Fruit fly (Drosophila melanogaster) whole organism, wandering third instar larva: Measurements from ENCODE around the gene Plp.

Experiments
- Abd-B ChIP-seq: fragments of >200 bp; optimal IDR thresholded peaks from 2 replicates; lab custom pipeline; 2017; ENCODE audit warnings: missing biosample characterization, missing genetic modification characterization
- CG32264 ChIP-seq: fragments of 200-800 bp; sonication (Bioruptor generic); optimal IDR thresholded peaks from 2 replicates; lab custom pipeline; 2016; ENCODE audit warnings: missing biosample characterization, missing genetic modification characterization
- CG9705 ChIP-seq: fragments of 200-800 bp; sonication (Bioruptor generic); optimal IDR thresholded peaks from 2 replicates; lab custom pipeline; 2018; ENCODE audit warnings: missing biosample characterization, mild to moderate bottlenecking, missing genetic modification characterization
- CrebA ChIP-seq: fragments of 200-800 bp; sonication (Bioruptor generic); optimal IDR thresholded peaks from 2 replicates; lab custom pipeline; 2016; ENCODE audit warnings: missing biosample characterization, mild to moderate bottlenecking, missing genetic modification characterization, borderline replicate concordance
- Dfd ChIP-seq: fragments of >200 bp; optimal IDR thresholded peaks from 2 replicates; lab custom pipeline; 2017; ENCODE audit warnings: missing biosample characterization, missing genetic modification characterization
- Dif ChIP-seq: fragments of 200-275, 200-300 bp; sonication (Bioruptor generic); optimal IDR thresholded peaks from 2 replicates; lab custom pipeline; 2018; ENCODE audit warnings: missing biosample characterization, missing genetic modification characterization; ENCODE audit not compliant: partially characterized antibody
- GATAd ChIP-seq: sonication (Bioruptor generic); optimal IDR thresholded peaks from 2 replicates; lab custom pipeline; 2016; ENCODE audit warnings: missing biosample characterization, missing genetic modification characterization
- HLH106 ChIP-seq: fragments of 200-800 bp; optimal IDR thresholded peaks from 3 replicates; lab custom pipeline; 2019; ENCODE audit warnings: missing biosample characterization, mild to moderate bottlenecking, missing genetic modification characterization, moderate library complexity
- Hnf4 ChIP-seq: fragments of 200-800 bp; sonication (Bioruptor generic); optimal IDR thresholded peaks from 2 replicates; lab custom pipeline; 2016; ENCODE audit warnings: missing biosample characterization, mild to moderate bottlenecking, missing genetic modification characterization
- Hr78 ChIP-seq: fragments of >200 bp; optimal IDR thresholded peaks from 2 replicates; lab custom pipeline; 2017; ENCODE audit warnings: missing biosample characterization, missing genetic modification characterization
- Jra ChIP-seq: sonication (Bioruptor generic); optimal IDR thresholded peaks from 2 replicates; lab custom pipeline; 2016; ENCODE audit warnings: missing biosample characterization, missing genetic modification characterization
- Mio ChIP-seq: sonication (Bioruptor generic); optimal IDR thresholded peaks from 2 replicates; lab custom pipeline; 2016; ENCODE audit warnings: missing biosample characterization, missing genetic modification characterization
- Myc ChIP-seq: fragments of >200 bp; optimal IDR thresholded peaks from 2 replicates; lab custom pipeline; 2017
- N ChIP-seq: fragments of >200 bp; optimal IDR thresholded peaks from 2 replicates; lab custom pipeline; 2018; ENCODE audit warnings: missing biosample characterization, missing external identifiers, missing genetic modification characterization
- OdsH ChIP-seq: fragments of 200-800 bp; sonication (Bioruptor generic); optimal IDR thresholded peaks from 2 replicates; lab custom pipeline; 2016; ENCODE audit warnings: missing biosample characterization, mild to moderate bottlenecking, missing genetic modification characterization
- Rel ChIP-seq, 2 experiments: fragments of 200-800 bp; sonication (Bioruptor generic) in 1 of 2; optimal IDR thresholded peaks; 2 replicates in 1 of 2; 3 replicates in 1 of 2; lab custom pipeline; 2016 to 2019; ENCODE audit warnings: mild to moderate bottlenecking in 2 of 2, missing biosample characterization in 2 of 2, missing genetic modification characterization in 2 of 2, moderate library complexity in 1 of 2
- Sp1 ChIP-seq: fragments of 200-800 bp; sonication (Bioruptor generic); optimal IDR thresholded peaks from 3 replicates; lab custom pipeline; 2019; ENCODE audit warnings: missing biosample characterization, mild to moderate bottlenecking, missing genetic modification characterization, moderate library complexity
- br ChIP-seq: fragments of 200-800 bp; sonication (Bioruptor generic); optimal IDR thresholded peaks from 2 replicates; lab custom pipeline; 2016; ENCODE audit warnings: missing biosample characterization, missing genetic modification characterization
- brk ChIP-seq: fragments of 200-800 bp; sonication (Bioruptor generic); optimal IDR thresholded peaks from 2 replicates; lab custom pipeline; 2016; ENCODE audit warnings: missing biosample characterization, mild to moderate bottlenecking, missing genetic modification characterization
- dl ChIP-seq, 2 experiments: fragments of 175-275, 200-275 bp in 1 of 2; fragments of 200-275 bp in 1 of 2; sonication (Bioruptor generic); optimal IDR thresholded peaks; lab custom pipeline; 2018; ENCODE audit warnings: mild to moderate bottlenecking in 2 of 2, missing biosample characterization in 2 of 2, missing genetic modification characterization in 2 of 2, moderate library complexity in 2 of 2; ENCODE audit not compliant: partially characterized antibody in 2 of 2, insufficient read depth in 1 of 2
- dmrt93B ChIP-seq: fragments of 200-800 bp; sonication (Bioruptor generic); optimal IDR thresholded peaks from 2 replicates; lab custom pipeline; 2018; ENCODE audit warnings: missing biosample characterization, mild to moderate bottlenecking, missing genetic modification characterization
- dsf ChIP-seq: sonication (Bioruptor generic); optimal IDR thresholded peaks from 2 replicates; lab custom pipeline; 2016; ENCODE audit warnings: missing biosample characterization, missing genetic modification characterization, borderline replicate concordance
- ey ChIP-seq: fragments of 200-800 bp; sonication (Bioruptor generic); optimal IDR thresholded peaks from 2 replicates; lab custom pipeline; 2016; ENCODE audit warnings: missing biosample characterization, missing genetic modification characterization
- foxo ChIP-seq, 2 experiments: fragments of 200-800 bp; sonication (Bioruptor generic); optimal IDR thresholded peaks; 2 replicates in 1 of 2; 3 replicates in 1 of 2; lab custom pipeline; 2016 to 2017; ENCODE audit warnings: missing biosample characterization in 2 of 2, missing genetic modification characterization in 2 of 2
- fru ChIP-seq: fragments of 200-800 bp; sonication (Bioruptor generic); optimal IDR thresholded peaks from 3 replicates; lab custom pipeline; 2016; ENCODE audit warnings: missing biosample characterization, mild to moderate bottlenecking, missing genetic modification characterization
- h ChIP-seq: fragments of 200-800 bp; sonication (Bioruptor generic); optimal IDR thresholded peaks from 3 replicates; lab custom pipeline; 2016; ENCODE audit warnings: missing biosample characterization, mild to moderate bottlenecking, missing genetic modification characterization
- lola ChIP-seq: fragments of >200 bp; optimal IDR thresholded peaks from 2 replicates; lab custom pipeline; 2017; ENCODE audit warnings: missing biosample characterization, missing genetic modification characterization
- pan ChIP-seq: fragments of >200 bp; optimal IDR thresholded peaks from 2 replicates; lab custom pipeline; 2017
- psq ChIP-seq: fragments of 200-800 bp; sonication (Bioruptor generic); optimal IDR thresholded peaks from 3 replicates; lab custom pipeline; 2017; ENCODE audit warnings: missing biosample characterization, mild to moderate bottlenecking, missing genetic modification characterization, moderate library complexity
- rgr ChIP-seq: fragments of 200-800 bp; sonication (Bioruptor generic); optimal IDR thresholded peaks from 3 replicates; lab custom pipeline; 2016; ENCODE audit warnings: missing biosample characterization, mild to moderate bottlenecking, missing genetic modification characterization
- sage ChIP-seq: fragments of 200-800 bp; sonication (Bioruptor generic); optimal IDR thresholded peaks from 2 replicates; lab custom pipeline; 2016; ENCODE audit warnings: missing biosample characterization, mild to moderate bottlenecking, missing genetic modification characterization
- sv ChIP-seq: fragments of 200-800 bp; sonication (Bioruptor generic); optimal IDR thresholded peaks from 3 replicates; lab custom pipeline; 2016; ENCODE audit warnings: missing biosample characterization, missing genetic modification characterization
- tai ChIP-seq: sonication (Bioruptor generic); optimal IDR thresholded peaks from 2 replicates; lab custom pipeline; 2016; ENCODE audit warnings: missing biosample characterization, missing genetic modification characterization
- usp ChIP-seq: fragments of >200 bp; optimal IDR thresholded peaks from 2 replicates; lab custom pipeline; 2017; ENCODE audit warnings: missing biosample characterization, missing genetic modification characterization
- woc ChIP-seq: sonication (Bioruptor generic); optimal IDR thresholded peaks from 2 replicates; lab custom pipeline; 2016; ENCODE audit warnings: missing biosample characterization, mild to moderate bottlenecking, missing genetic modification characterization

The Plp gene

dm6 chr3L:15103988-15104848, 9.7 kb upstream of the Plp start:
- TF ChIP-seq CG32264 (no peak), Rel (GFP tag; optimal IDR thresholded peaks at IDR 0.05; lab: Kevin White, UChicago) (peak; percentile 55), Rel (tag; optimal IDR thresholded peaks at IDR 0.05; lab: Kevin White, UChicago) (no peak), dmrt93B (GFP tag; lab: Kevin White, UChicago) (no peak), N (GFP tag; lab: Kevin White, UChicago) (peak; percentile 22), HLH106 (tag; lab: Kevin White, UChicago) (peak; percentile 53), Myc (lab: Kevin White, UChicago) (no peak), woc (GFP tag; lab: Kevin White, UChicago) (no peak), GATAd (no peak), Dfd (no peak), dsf (GFP tag; lab: Kevin White, UChicago) (no peak), psq (GFP tag; lab: Kevin White, UChicago) (peak; percentile 95), Sp1 (peak; percentile 3), tai (GFP tag; lab: Kevin White, UChicago) (no peak), Jra (peak; percentile 21), Hr78 (GFP tag; lab: Kevin White, UChicago) (peak; percentile 0), brk (GFP tag; lab: Kevin White, UChicago) (peak; percentile 52), fru (GFP tag; lab: Kevin White, UChicago) (peak; percentile 34), Dif (GFP tag; lab: Kevin White, UChicago) (peak; percentile 37), dl (GFP tag; optimal IDR thresholded peaks at IDR 0.05; lab: Kevin White, UChicago; ENCODE audit: insufficient read depth in 1 of 2, partially characterized antibody in 2 of 2) (peak in 1 of 2 experiments; percentile 72), rgr (GFP tag; lab: Kevin White, UChicago) (no peak), h (GFP tag; lab: Kevin White, UChicago) (peak; percentile 57), sv (GFP tag; lab: Kevin White, UChicago) (no peak)

dm6 chr3L:15102669-15103309, 8.3 kb upstream of the Plp start:
- TF ChIP-seq CG9705 = no peak
- no peak for TF ChIP-seq dsf (GFP tag; lab: Kevin White, UChicago)
- peak; percentile 17 for TF ChIP-seq psq (GFP tag; lab: Kevin White, UChicago)
- TF ChIP-seq CrebA (GFP tag; lab: Kevin White, UChicago) = no peak
- no peak for TF ChIP-seq Hnf4 (GFP tag; lab: Kevin White, UChicago)
- no peak for TF ChIP-seq br (GFP tag; lab: Kevin White, UChicago)
- TF ChIP-seq GATAd = no peak
- TF ChIP-seq Dif (GFP tag; lab: Kevin White, UChicago) = no peak
- peak; percentile 40 for TF ChIP-seq HLH106 (tag; lab: Kevin White, UChicago)
- peak; percentile 39 for TF ChIP-seq woc (GFP tag; lab: Kevin White, UChicago)
- TF ChIP-seq dmrt93B (GFP tag; lab: Kevin White, UChicago) = no peak
- TF ChIP-seq ey (GFP tag; lab: Kevin White, UChicago) = no peak
- peak in 1 of 2 experiments; percentile 4 for TF ChIP-seq foxo (GFP tag; optimal IDR thresholded peaks at IDR 0.05; lab: Kevin White, UChicago)
- no peak for TF ChIP-seq Dfd
- no peak for TF ChIP-seq sv (GFP tag; lab: Kevin White, UChicago)
- TF ChIP-seq h (GFP tag; lab: Kevin White, UChicago) = peak; percentile 26
- no peak for TF ChIP-seq brk (GFP tag; lab: Kevin White, UChicago)
- no peak for TF ChIP-seq fru (GFP tag; lab: Kevin White, UChicago)
- TF ChIP-seq Mio = no peak

dm6 chr3L:15101639-15102413, 7.3 kb upstream of the Plp start:
- TF ChIP-seq brk (GFP tag; lab: Kevin White, UChicago) (peak; percentile 46), Mio (no peak), Hr78 (GFP tag; lab: Kevin White, UChicago) (no peak), fru (GFP tag; lab: Kevin White, UChicago) (peak; percentile 60), rgr (GFP tag; lab: Kevin White, UChicago) (no peak), CG32264 (no peak), Hnf4 (GFP tag; lab: Kevin White, UChicago) (no peak), CrebA (GFP tag; lab: Kevin White, UChicago) (no peak), dsf (GFP tag; lab: Kevin White, UChicago) (no peak), pan (lab: Kevin White, UChicago) (no peak), CG9705 (no peak), Dfd (no peak), foxo (GFP tag; optimal IDR thresholded peaks at IDR 0.05; lab: Kevin White, UChicago) (peak in 1 of 2 experiments; percentile 25), dl (GFP tag; optimal IDR thresholded peaks at IDR 0.05; lab: Kevin White, UChicago; ENCODE audit: insufficient read depth in 1 of 2, partially characterized antibody in 2 of 2) (no peak), Jra (peak; percentile 2), tai (GFP tag; lab: Kevin White, UChicago) (no peak), woc (GFP tag; lab: Kevin White, UChicago) (peak; percentile 68), Abd-B (GFP tag; lab: Kevin White, UChicago) (no peak), sage (GFP tag; lab: Kevin White, UChicago) (no peak), br (GFP tag; lab: Kevin White, UChicago) (no peak), dmrt93B (GFP tag; lab: Kevin White, UChicago) (peak; percentile 15), Dif (GFP tag; lab: Kevin White, UChicago) (peak; percentile 70), HLH106 (tag; lab: Kevin White, UChicago) (peak; percentile 42), Myc (lab: Kevin White, UChicago) (no peak), ey (GFP tag; lab: Kevin White, UChicago) (peak; percentile 38), psq (GFP tag; lab: Kevin White, UChicago) (peak; percentile 97), Sp1 (no peak), usp (GFP tag; lab: Kevin White, UChicago) (no peak), lola (GFP tag; lab: Kevin White, UChicago) (no peak), sv (GFP tag; lab: Kevin White, UChicago) (no peak), OdsH (no peak)
